Fruit fly (Drosophila melanogaster) whole organism: ENCODE data around the gene Sgs5bis.

Experiments used
- CG8478 ChIP-seq: fragments of >200 bp; optimal IDR thresholded peaks from 2 replicates; lab custom pipeline; 2018; ENCODE audit warnings: inconsistent platforms
- Dll ChIP-seq: fragments of >200 bp; optimal IDR thresholded peaks from 2 replicates; lab custom pipeline; 2017
- EcR ChIP-seq, 2 experiments: fragments of >200 bp; optimal IDR thresholded peaks; 2 replicates each; lab custom pipeline; 2017; ENCODE audit warnings: missing biosample characterization in 2 of 2, missing genetic modification characterization in 2 of 2, missing genetic modification reagents in 2 of 2
- pan ChIP-seq: fragments of >200 bp; optimal IDR thresholded peaks from 2 replicates; lab custom pipeline; 2017
- psq ChIP-seq: fragments of >200 bp; optimal IDR thresholded peaks from 2 replicates; lab custom pipeline; 2017
- usp ChIP-seq: fragments of >200 bp; optimal IDR thresholded peaks from 2 replicates; lab custom pipeline; 2017; ENCODE audit warnings: missing biosample characterization, missing genetic modification characterization, mixed read lengths

DNA sequence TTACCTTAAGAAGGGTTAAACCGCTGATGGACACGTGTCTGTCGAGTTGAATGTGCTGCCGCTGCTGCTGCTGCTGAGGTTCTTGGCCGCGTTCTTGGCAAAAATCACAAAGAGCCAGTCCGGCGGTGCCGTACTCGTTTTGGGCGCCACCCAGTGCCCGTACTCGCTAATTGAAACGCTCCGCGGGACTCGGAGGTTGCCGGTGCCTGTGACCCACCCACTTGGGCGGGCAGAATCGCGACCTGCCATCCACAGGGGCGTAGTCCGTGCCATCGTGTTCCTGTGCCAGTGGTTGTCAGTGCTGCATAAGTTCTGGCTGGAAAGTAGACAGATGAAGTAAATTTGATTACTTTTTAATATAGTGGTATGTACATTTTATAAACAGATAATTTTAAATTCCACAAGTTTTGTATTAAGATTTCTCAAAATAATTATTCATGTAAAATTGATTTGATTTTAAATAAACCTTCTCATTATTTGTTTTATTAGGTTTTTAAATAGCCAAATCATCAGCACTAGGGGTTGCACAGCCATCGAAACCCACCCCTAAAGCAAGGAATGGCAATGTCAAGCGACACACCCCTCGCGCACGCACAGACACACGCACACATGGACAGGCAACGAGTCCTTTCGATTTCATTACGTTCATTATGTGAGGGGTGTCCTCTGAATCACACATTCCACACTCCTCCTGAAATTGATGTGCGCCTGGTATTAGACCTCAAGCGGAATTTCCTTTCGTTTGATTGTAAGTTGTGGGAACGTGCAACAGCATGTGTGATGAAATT, 10.9 kb downstream of the Sgs5bis start:
- TF ChIP-seq usp (GFP tag; lab: Kevin White, UChicago), result no peak
- TF ChIP-seq CG8478 (lab: Kevin White, UChicago), result no peak
- no peak for TF ChIP-seq EcR (GFP tag; optimal IDR thresholded peaks at IDR 0.05; lab: Kevin White, UChicago)
- TF ChIP-seq psq (lab: Kevin White, UChicago), result no peak
- no peak for TF ChIP-seq pan
- no peak for TF ChIP-seq Dll (lab: Kevin White, UChicago)
